Fruit fly (Drosophila melanogaster) whole organism, prepupa: Measurements from ENCODE around the gene CG18581.

Source experiments
- Blimp-1 ChIP-seq: fragments of 200-800 bp; sonication (Bioruptor generic); optimal IDR thresholded peaks from 3 replicates; lab custom pipeline; 2017; ENCODE audit warnings: missing biosample characterization, missing genetic modification characterization, mild to moderate bottlenecking, moderate library complexity, missing genetic modification reagents
- CG10631 ChIP-seq: fragments of 200-800 bp; sonication (Bioruptor generic); optimal IDR thresholded peaks from 2 replicates; lab custom pipeline; 2016; ENCODE audit warnings: missing biosample characterization, missing genetic modification characterization
- CG10669 ChIP-seq: fragments of 200-800 bp; sonication (Bioruptor generic); optimal IDR thresholded peaks from 3 replicates; lab custom pipeline; 2018; ENCODE audit warnings: missing biosample characterization, mild to moderate bottlenecking, missing genetic modification characterization, moderate library complexity
- CG11294 ChIP-seq: fragments of 200-800 bp; sonication (Bioruptor generic); IDR thresholded peaks from 2 replicates; pipeline ENCODE4 v1.3.6; 2022; ENCODE audit warnings: missing biosample characterization, missing genetic modification characterization
- CG11762 ChIP-seq: fragments of 200-800 bp; sonication (Bioruptor generic); optimal IDR thresholded peaks from 3 replicates; lab custom pipeline; 2016; ENCODE audit warnings: missing biosample characterization, missing genetic modification characterization; ENCODE audit not compliant: insufficient read depth
- CG11902 ChIP-seq: fragments of 200-800 bp; sonication (Bioruptor generic); optimal IDR thresholded peaks from 3 replicates; lab custom pipeline; 2016; ENCODE audit warnings: missing biosample characterization, missing genetic modification characterization
- CG15336 ChIP-seq: fragments of 200-800 bp; sonication (Bioruptor generic); IDR thresholded peaks from 2 replicates; pipeline ENCODE4 v1.3.6; 2022; ENCODE audit warnings: missing biosample characterization, missing genetic modification characterization
- CG1621 ChIP-seq: fragments of 200-800 bp; sonication (Bioruptor generic); optimal IDR thresholded peaks from 3 replicates; lab custom pipeline; 2018; ENCODE audit warnings: missing biosample characterization, mild to moderate bottlenecking, missing genetic modification characterization
- CG16779 ChIP-seq: fragments of 200-800 bp; sonication (Bioruptor generic); optimal IDR thresholded peaks from 3 replicates; lab custom pipeline; 2017; ENCODE audit warnings: missing biosample characterization, mild to moderate bottlenecking, missing genetic modification characterization
- CG3032 ChIP-seq: fragments of 200-800 bp; optimal IDR thresholded peaks from 2 replicates; lab custom pipeline; 2019; ENCODE audit warnings: missing biosample characterization, mild to moderate bottlenecking, missing genetic modification characterization, moderate library complexity
- CG31627 ChIP-seq: fragments of 200-800 bp; sonication (Bioruptor generic); optimal IDR thresholded peaks from 3 replicates; lab custom pipeline; 2016; ENCODE audit warnings: missing biosample characterization, missing genetic modification characterization
- CG32006 ChIP-seq: fragments of 200-800 bp; sonication (Bioruptor generic); optimal IDR thresholded peaks from 3 replicates; lab custom pipeline; 2017; ENCODE audit warnings: missing biosample characterization, mild to moderate bottlenecking, missing genetic modification characterization
- CG34406 ChIP-seq: fragments of 200-800 bp; sonication (Bioruptor generic); optimal IDR thresholded peaks from 3 replicates; lab custom pipeline; 2016; ENCODE audit warnings: missing biosample characterization, missing genetic modification characterization
- CG3919 ChIP-seq: fragments of 200-800 bp; sonication (Bioruptor generic); optimal IDR thresholded peaks from 3 replicates; lab custom pipeline; 2016; ENCODE audit warnings: missing biosample characterization, missing genetic modification characterization
- CG4318 ChIP-seq: fragments of 200-800 bp; sonication (Bioruptor generic); optimal IDR thresholded peaks from 3 replicates; lab custom pipeline; 2017; ENCODE audit warnings: missing biosample characterization, mild to moderate bottlenecking, missing genetic modification characterization
- CG6276 ChIP-seq: fragments of 200-800 bp; sonication (Bioruptor generic); optimal IDR thresholded peaks from 2 replicates; lab custom pipeline; 2017; ENCODE audit warnings: missing biosample characterization, mild to moderate bottlenecking, missing genetic modification characterization
- CG6792 ChIP-seq: fragments of 200-800 bp; sonication (Bioruptor generic); optimal IDR thresholded peaks from 3 replicates; lab custom pipeline; 2016; ENCODE audit warnings: missing biosample characterization, missing genetic modification characterization
- CG6808 ChIP-seq: fragments of 200-800 bp; sonication (Bioruptor generic); optimal IDR thresholded peaks from 3 replicates; lab custom pipeline; 2017; ENCODE audit warnings: missing biosample characterization, missing genetic modification characterization, mild to moderate bottlenecking, moderate library complexity, missing genetic modification reagents
- CG6854 ChIP-seq: fragments of 200-800 bp; sonication (Bioruptor generic); optimal IDR thresholded peaks from 2 replicates; lab custom pipeline; 2017; ENCODE audit warnings: missing biosample characterization, mild to moderate bottlenecking, missing genetic modification characterization
- CG8119 ChIP-seq: fragments of 200-800 bp; sonication (Bioruptor generic); IDR thresholded peaks from 3 replicates; pipeline ENCODE4 v1.3.6; 2022; ENCODE audit warnings: missing biosample characterization, missing genetic modification characterization
- CG8319 ChIP-seq: fragments of 200-800 bp; sonication (Bioruptor generic); optimal IDR thresholded peaks from 3 replicates; lab custom pipeline; 2016; ENCODE audit warnings: missing biosample characterization, missing genetic modification characterization
- CG9139 ChIP-seq: fragments of 200-800 bp; sonication (Bioruptor generic); optimal IDR thresholded peaks from 3 replicates; lab custom pipeline; 2017; ENCODE audit warnings: missing biosample characterization, mild to moderate bottlenecking, missing genetic modification characterization
- Eip75B ChIP-seq: fragments of 200-800 bp; sonication (Bioruptor generic); optimal IDR thresholded peaks from 3 replicates; lab custom pipeline; 2016; ENCODE audit warnings: missing biosample characterization, missing genetic modification characterization
- Eip93F ChIP-seq: fragments of 200-800 bp; sonication (Bioruptor generic); optimal IDR thresholded peaks from 2 replicates; lab custom pipeline; 2016; ENCODE audit warnings: missing biosample characterization, mild to moderate bottlenecking, missing genetic modification characterization
- Ets21C ChIP-seq: fragments of 200-800 bp; sonication (Bioruptor generic); optimal IDR thresholded peaks from 3 replicates; lab custom pipeline; 2016; ENCODE audit warnings: missing biosample characterization, missing genetic modification characterization
- Ets96B ChIP-seq: fragments of 200-800 bp; optimal IDR thresholded peaks from 2 replicates; lab custom pipeline; 2019; ENCODE audit warnings: missing biosample characterization, mild to moderate bottlenecking, missing genetic modification characterization, moderate library complexity
- Gug ChIP-seq: fragments of 200-800 bp; sonication (Bioruptor generic); IDR thresholded peaks from 2 replicates; pipeline ENCODE4 v1.3.6; 2022; ENCODE audit warnings: missing biosample characterization, missing genetic modification characterization
- Hr39 ChIP-seq: fragments of 200-800 bp; sonication (Bioruptor generic); optimal IDR thresholded peaks from 2 replicates; lab custom pipeline; 2016; ENCODE audit warnings: missing biosample characterization, missing genetic modification characterization
- Hr4 ChIP-seq: fragments of 200-800 bp; sonication (Bioruptor generic); optimal IDR thresholded peaks from 3 replicates; lab custom pipeline; 2016; ENCODE audit warnings: missing biosample characterization, missing genetic modification characterization
- Lpt ChIP-seq: fragments of 200-800 bp; sonication (Bioruptor generic); optimal IDR thresholded peaks from 3 replicates; lab custom pipeline; 2016; ENCODE audit warnings: missing biosample characterization, missing genetic modification characterization
- Met ChIP-seq: fragments of 200-800 bp; sonication (Bioruptor generic); optimal IDR thresholded peaks from 3 replicates; lab custom pipeline; 2016; ENCODE audit warnings: missing biosample characterization, missing genetic modification characterization
- OdsH ChIP-seq: fragments of 200-800 bp; sonication (Bioruptor generic); optimal IDR thresholded peaks from 3 replicates; lab custom pipeline; 2016; ENCODE audit warnings: missing biosample characterization, missing genetic modification characterization
- Smox ChIP-seq: fragments of 200-800 bp; sonication (Bioruptor generic); optimal IDR thresholded peaks from 3 replicates; lab custom pipeline; 2016; ENCODE audit warnings: missing biosample characterization, missing genetic modification characterization
- Sox15 ChIP-seq: fragments of 200-800 bp; sonication (Bioruptor generic); optimal IDR thresholded peaks from 3 replicates; lab custom pipeline; 2016; ENCODE audit warnings: missing biosample characterization, missing genetic modification characterization
- achi ChIP-seq: fragments of 200-800 bp; sonication (Bioruptor generic); optimal IDR thresholded peaks from 3 replicates; lab custom pipeline; 2016; ENCODE audit warnings: missing biosample characterization, missing genetic modification characterization
- acj6 ChIP-seq: fragments of 200-800 bp; sonication (Bioruptor generic); optimal IDR thresholded peaks from 3 replicates; lab custom pipeline; 2016; ENCODE audit warnings: missing biosample characterization, missing genetic modification characterization
- dac ChIP-seq: fragments of 200-800 bp; sonication (Bioruptor generic); optimal IDR thresholded peaks from 2 replicates; lab custom pipeline; 2017; ENCODE audit warnings: missing biosample characterization, mild to moderate bottlenecking, missing genetic modification characterization
- dsx ChIP-seq: fragments of 200-800 bp; optimal IDR thresholded peaks from 3 replicates; lab custom pipeline; 2019; ENCODE audit warnings: missing biosample characterization, mild to moderate bottlenecking, missing genetic modification characterization, moderate library complexity; ENCODE audit not compliant: poor library complexity, severe bottlenecking
- esn ChIP-seq: fragments of 200-800 bp; sonication (Bioruptor generic); optimal IDR thresholded peaks from 2 replicates; lab custom pipeline; 2016; ENCODE audit warnings: missing biosample characterization, mild to moderate bottlenecking, missing genetic modification characterization, moderate library complexity
- fd85E ChIP-seq: fragments of 200-800 bp; sonication (Bioruptor generic); optimal IDR thresholded peaks from 3 replicates; lab custom pipeline; 2016; ENCODE audit warnings: missing biosample characterization, missing genetic modification characterization
- fkh ChIP-seq: fragments of 200-800 bp; sonication (Bioruptor generic); optimal IDR thresholded peaks from 3 replicates; lab custom pipeline; 2017; ENCODE audit warnings: missing biosample characterization, mild to moderate bottlenecking, missing genetic modification characterization, moderate library complexity
- lz ChIP-seq: fragments of 200-800 bp; sonication (Bioruptor generic); optimal IDR thresholded peaks from 3 replicates; lab custom pipeline; 2016; ENCODE audit warnings: missing biosample characterization, missing genetic modification characterization
- net ChIP-seq: fragments of 200-800 bp; sonication (Bioruptor generic); optimal IDR thresholded peaks from 3 replicates; lab custom pipeline; 2016; ENCODE audit warnings: missing biosample characterization, missing genetic modification characterization
- pdm3 ChIP-seq: fragments of 200-800 bp; sonication (Bioruptor generic); optimal IDR thresholded peaks from 3 replicates; lab custom pipeline; 2016; ENCODE audit warnings: missing biosample characterization, missing genetic modification characterization
- ss ChIP-seq, 2 experiments: fragments of 200-800 bp; sonication (Bioruptor generic); optimal IDR thresholded peaks; 2 replicates in 1 of 2; 3 replicates in 1 of 2; lab custom pipeline; 2017 to 2018; ENCODE audit warnings: mild to moderate bottlenecking in 2 of 2, missing biosample characterization in 2 of 2, missing genetic modification characterization in 2 of 2, moderate library complexity in 1 of 2
- svp ChIP-seq: fragments of 200-800 bp; sonication (Bioruptor generic); peaks from one replicate; lab custom pipeline; 2016; ENCODE audit warnings: missing biosample characterization, missing genetic modification characterization
- topi ChIP-seq: fragments of 200-800 bp; sonication (Bioruptor generic); optimal IDR thresholded peaks from 3 replicates; lab custom pipeline; 2016; ENCODE audit warnings: missing biosample characterization, missing genetic modification characterization
- vri ChIP-seq: fragments of 200-800 bp; sonication (Bioruptor generic); optimal IDR thresholded peaks from 3 replicates; lab custom pipeline; 2016; ENCODE audit warnings: missing biosample characterization, mild to moderate bottlenecking, missing genetic modification characterization

The CG18581 gene

DNA sequence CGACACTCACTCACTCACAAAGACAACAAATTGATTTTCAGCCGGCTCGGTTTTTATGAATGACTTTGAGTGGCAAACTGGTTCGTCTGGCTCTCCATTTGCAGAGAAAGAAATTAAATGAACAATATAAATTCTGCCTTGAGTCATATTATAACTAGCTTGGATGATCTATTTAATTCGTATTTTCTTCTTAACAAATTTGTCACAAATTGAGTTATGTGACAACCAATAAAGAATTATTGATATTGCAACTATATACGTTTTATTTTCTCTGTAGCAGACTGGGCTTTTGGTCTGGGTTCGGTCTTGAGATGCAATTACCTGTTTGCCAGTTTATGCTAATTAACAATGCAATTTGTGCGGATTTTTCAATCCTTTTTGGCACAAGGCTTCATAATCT is 43.2 kb downstream of the CG18581 start (continued):
- TF ChIP-seq Hr4 (GFP tag; lab: Kevin White, UChicago) (peak; percentile 91), CG11762 (GFP tag; lab: Kevin White, UChicago) (peak; percentile 77), svp (GFP tag; lab: Kevin White, UChicago) (peak; percentile 83), achi (GFP tag; lab: Kevin White, UChicago) (peak; percentile 83), OdsH (peak; percentile 80), Lpt (peak; percentile 74), CG11294 (GFP tag; lab: Robert Waterston, UW) (peak; percentile 80), CG6792 (GFP tag; lab: Kevin White, UChicago) (peak; percentile 88), CG1621 (peak; percentile 65), CG6808 (GFP tag; lab: Kevin White, UChicago) (peak; percentile 59), CG6276 (GFP tag; lab: Kevin White, UChicago) (peak; percentile 82), Eip93F (GFP tag; lab: Kevin White, UChicago) (no peak), CG11902 (GFP tag; lab: Kevin White, UChicago) (peak; percentile 49), pdm3 (GFP tag; lab: Kevin White, UChicago) (peak; percentile 87), CG3919 (GFP tag; lab: Kevin White, UChicago) (peak; percentile 86)

DNA sequence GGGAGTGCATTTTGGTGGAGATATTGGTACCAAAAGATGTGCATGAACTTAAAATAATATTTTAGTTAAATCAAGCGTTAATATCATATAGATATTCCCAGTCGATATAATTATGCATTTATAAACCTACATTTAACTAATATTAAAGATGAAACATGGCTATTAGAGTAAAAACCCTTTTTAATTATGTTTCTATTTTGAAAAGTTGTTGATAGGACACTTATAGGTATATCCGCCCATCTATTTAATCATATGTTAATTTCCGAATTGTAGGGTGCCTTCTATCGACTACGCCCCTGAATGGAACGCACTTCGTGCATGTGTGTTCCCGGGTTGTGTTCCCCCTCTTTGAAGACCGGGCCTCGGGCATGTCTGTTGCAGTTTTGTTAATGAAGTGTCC is 44.2 kb downstream of the CG18581 start:
- TF ChIP-seq CG34406 (GFP tag; lab: Kevin White, UChicago), result peak; percentile 16
- peak; percentile 35 for TF ChIP-seq acj6
- no peak for TF ChIP-seq vri
- TF ChIP-seq CG6276 (GFP tag; lab: Kevin White, UChicago), result peak; percentile 10
- TF ChIP-seq CG9139 (GFP tag; lab: Kevin White, UChicago), result no peak
- no peak for TF ChIP-seq fkh
- TF ChIP-seq Smox (GFP tag; lab: Kevin White, UChicago), result peak; percentile 12
- peak; percentile 42 to 61 for TF ChIP-seq ss (GFP tag; optimal IDR thresholded peaks at IDR 0.05; lab: Kevin White, UChicago)
- TF ChIP-seq dsx (GFP tag; lab: Kevin White, UChicago), result peak; percentile 67
- peak; percentile 43 for TF ChIP-seq CG15336 (GFP tag; lab: Robert Waterston, UW)
- TF ChIP-seq achi (GFP tag; lab: Kevin White, UChicago), result peak; percentile 46
- peak; percentile 15 for TF ChIP-seq net
- TF ChIP-seq CG11902 (GFP tag; lab: Kevin White, UChicago), result no peak
- no peak for TF ChIP-seq CG6854 (GFP tag; lab: Kevin White, UChicago)
- TF ChIP-seq Met (GFP tag; lab: Kevin White, UChicago), result peak; percentile 9
- no peak for TF ChIP-seq Sox15 (GFP tag; lab: Kevin White, UChicago)
- no peak for TF ChIP-seq lz (GFP tag; lab: Kevin White, UChicago)
- no peak for TF ChIP-seq Lpt
- peak; percentile 71 for TF ChIP-seq Ets96B (tag; lab: Kevin White, UChicago)
- TF ChIP-seq fd85E (GFP tag; lab: Kevin White, UChicago), result no peak
- peak; percentile 1 for TF ChIP-seq CG1621
- TF ChIP-seq CG8119 (GFP tag; lab: Robert Waterston, UW), result no peak
- TF ChIP-seq CG4318 (GFP tag; lab: Kevin White, UChicago), result no peak
- no peak for TF ChIP-seq Blimp-1
- TF ChIP-seq Ets21C (GFP tag; lab: Kevin White, UChicago), result no peak
- peak; percentile 44 for TF ChIP-seq OdsH
- peak; percentile 8 for TF ChIP-seq CG16779 (tag; lab: Kevin White, UChicago)
- peak; percentile 40 for TF ChIP-seq CG3919 (GFP tag; lab: Kevin White, UChicago)
- 0 out of 2 replicates have a peak, but pooled peaks have one; percentile 10 for TF ChIP-seq Gug (GFP tag; lab: Robert Waterston, UW)
- no peak for TF ChIP-seq topi (GFP tag; lab: Kevin White, UChicago)
- peak; percentile 2 for TF ChIP-seq dac (GFP tag; lab: Kevin White, UChicago)
- no peak for TF ChIP-seq svp (GFP tag; lab: Kevin White, UChicago)
- TF ChIP-seq CG6792 (GFP tag; lab: Kevin White, UChicago), result peak; percentile 30
- TF ChIP-seq CG3032 (tag; lab: Kevin White, UChicago), result peak; percentile 50
- no peak for TF ChIP-seq esn (GFP tag; lab: Kevin White, UChicago)
- TF ChIP-seq Eip93F (GFP tag; lab: Kevin White, UChicago), result no peak
- no peak for TF ChIP-seq CG11762 (GFP tag; lab: Kevin White, UChicago)
- peak; percentile 37 for TF ChIP-seq Eip75B
- peak; percentile 51 for TF ChIP-seq CG10669
- no peak for TF ChIP-seq Hr39 (GFP tag; lab: Kevin White, UChicago)
- peak; percentile 67 for TF ChIP-seq CG10631 (GFP tag; lab: Kevin White, UChicago)
- peak; percentile 2 for TF ChIP-seq CG31627 (GFP tag; lab: Kevin White, UChicago)
- TF ChIP-seq CG32006 (GFP tag; lab: Kevin White, UChicago), result peak; percentile 51
- no peak for TF ChIP-seq CG8319 (GFP tag; lab: Kevin White, UChicago)
- TF ChIP-seq pdm3 (GFP tag; lab: Kevin White, UChicago), result peak; percentile 10
